Fruit fly (Drosophila melanogaster) whole organism, prepupa: ENCODE data around the gene CG2926.

ENCODE experiments used
- Blimp-1 ChIP-seq: fragments of 200-800 bp; sonication (Bioruptor generic); optimal IDR thresholded peaks from 3 replicates; lab custom pipeline; 2017; ENCODE audit warnings: missing biosample characterization, missing genetic modification characterization, mild to moderate bottlenecking, moderate library complexity, missing genetic modification reagents
- CG10669 ChIP-seq: fragments of 200-800 bp; sonication (Bioruptor generic); optimal IDR thresholded peaks from 3 replicates; lab custom pipeline; 2018; ENCODE audit warnings: missing biosample characterization, mild to moderate bottlenecking, missing genetic modification characterization, moderate library complexity
- CG11294 ChIP-seq: fragments of 200-800 bp; sonication (Bioruptor generic); IDR thresholded peaks from 2 replicates; pipeline ENCODE4 v1.3.6; 2022; ENCODE audit warnings: missing biosample characterization, missing genetic modification characterization
- CG11762 ChIP-seq: fragments of 200-800 bp; sonication (Bioruptor generic); optimal IDR thresholded peaks from 3 replicates; lab custom pipeline; 2016; ENCODE audit warnings: missing biosample characterization, missing genetic modification characterization; ENCODE audit not compliant: insufficient read depth
- CG11902 ChIP-seq: fragments of 200-800 bp; sonication (Bioruptor generic); optimal IDR thresholded peaks from 3 replicates; lab custom pipeline; 2016; ENCODE audit warnings: missing biosample characterization, missing genetic modification characterization
- CG15336 ChIP-seq: fragments of 200-800 bp; sonication (Bioruptor generic); IDR thresholded peaks from 2 replicates; pipeline ENCODE4 v1.3.6; 2022; ENCODE audit warnings: missing biosample characterization, missing genetic modification characterization
- CG1621 ChIP-seq: fragments of 200-800 bp; sonication (Bioruptor generic); optimal IDR thresholded peaks from 3 replicates; lab custom pipeline; 2018; ENCODE audit warnings: missing biosample characterization, mild to moderate bottlenecking, missing genetic modification characterization
- CG3032 ChIP-seq: fragments of 200-800 bp; optimal IDR thresholded peaks from 2 replicates; lab custom pipeline; 2019; ENCODE audit warnings: missing biosample characterization, mild to moderate bottlenecking, missing genetic modification characterization, moderate library complexity
- CG31627 ChIP-seq: fragments of 200-800 bp; sonication (Bioruptor generic); optimal IDR thresholded peaks from 3 replicates; lab custom pipeline; 2016; ENCODE audit warnings: missing biosample characterization, missing genetic modification characterization
- CG32006 ChIP-seq: fragments of 200-800 bp; sonication (Bioruptor generic); optimal IDR thresholded peaks from 3 replicates; lab custom pipeline; 2017; ENCODE audit warnings: missing biosample characterization, mild to moderate bottlenecking, missing genetic modification characterization
- CG34406 ChIP-seq: fragments of 200-800 bp; sonication (Bioruptor generic); optimal IDR thresholded peaks from 3 replicates; lab custom pipeline; 2016; ENCODE audit warnings: missing biosample characterization, missing genetic modification characterization
- CG3919 ChIP-seq: fragments of 200-800 bp; sonication (Bioruptor generic); optimal IDR thresholded peaks from 3 replicates; lab custom pipeline; 2016; ENCODE audit warnings: missing biosample characterization, missing genetic modification characterization
- CG4318 ChIP-seq: fragments of 200-800 bp; sonication (Bioruptor generic); optimal IDR thresholded peaks from 3 replicates; lab custom pipeline; 2017; ENCODE audit warnings: missing biosample characterization, mild to moderate bottlenecking, missing genetic modification characterization
- CG6276 ChIP-seq: fragments of 200-800 bp; sonication (Bioruptor generic); optimal IDR thresholded peaks from 2 replicates; lab custom pipeline; 2017; ENCODE audit warnings: missing biosample characterization, mild to moderate bottlenecking, missing genetic modification characterization
- CG6792 ChIP-seq: fragments of 200-800 bp; sonication (Bioruptor generic); optimal IDR thresholded peaks from 3 replicates; lab custom pipeline; 2016; ENCODE audit warnings: missing biosample characterization, missing genetic modification characterization
- CG6808 ChIP-seq: fragments of 200-800 bp; sonication (Bioruptor generic); optimal IDR thresholded peaks from 3 replicates; lab custom pipeline; 2017; ENCODE audit warnings: missing biosample characterization, missing genetic modification characterization, mild to moderate bottlenecking, moderate library complexity, missing genetic modification reagents
- CG8319 ChIP-seq: fragments of 200-800 bp; sonication (Bioruptor generic); optimal IDR thresholded peaks from 3 replicates; lab custom pipeline; 2016; ENCODE audit warnings: missing biosample characterization, missing genetic modification characterization
- CG8632 ChIP-seq: fragments of 200-800 bp; sonication (Bioruptor generic); optimal IDR thresholded peaks from 3 replicates; lab custom pipeline; 2016; ENCODE audit warnings: missing biosample characterization, missing genetic modification characterization
- CG9139 ChIP-seq: fragments of 200-800 bp; sonication (Bioruptor generic); optimal IDR thresholded peaks from 3 replicates; lab custom pipeline; 2017; ENCODE audit warnings: missing biosample characterization, mild to moderate bottlenecking, missing genetic modification characterization
- Eip78C ChIP-seq: fragments of 200-800 bp; sonication (Bioruptor generic); peaks from one replicate; lab custom pipeline; 2016; ENCODE audit warnings: missing biosample characterization, missing genetic modification characterization
- Eip93F ChIP-seq: fragments of 200-800 bp; sonication (Bioruptor generic); optimal IDR thresholded peaks from 2 replicates; lab custom pipeline; 2016; ENCODE audit warnings: missing biosample characterization, mild to moderate bottlenecking, missing genetic modification characterization
- Gug ChIP-seq: fragments of 200-800 bp; sonication (Bioruptor generic); IDR thresholded peaks from 2 replicates; pipeline ENCODE4 v1.3.6; 2022; ENCODE audit warnings: missing biosample characterization, missing genetic modification characterization
- Hr38 ChIP-seq: sonication (Bioruptor generic); optimal IDR thresholded peaks from 2 replicates; lab custom pipeline; 2016; ENCODE audit warnings: missing biosample characterization, missing genetic modification characterization
- Hr39 ChIP-seq: fragments of 200-800 bp; sonication (Bioruptor generic); optimal IDR thresholded peaks from 2 replicates; lab custom pipeline; 2016; ENCODE audit warnings: missing biosample characterization, missing genetic modification characterization
- Lpt ChIP-seq: fragments of 200-800 bp; sonication (Bioruptor generic); optimal IDR thresholded peaks from 3 replicates; lab custom pipeline; 2016; ENCODE audit warnings: missing biosample characterization, missing genetic modification characterization
- OdsH ChIP-seq: fragments of 200-800 bp; sonication (Bioruptor generic); optimal IDR thresholded peaks from 3 replicates; lab custom pipeline; 2016; ENCODE audit warnings: missing biosample characterization, missing genetic modification characterization
- Smox ChIP-seq: fragments of 200-800 bp; sonication (Bioruptor generic); optimal IDR thresholded peaks from 3 replicates; lab custom pipeline; 2016; ENCODE audit warnings: missing biosample characterization, missing genetic modification characterization
- Sox14 ChIP-seq: fragments of 200-800 bp; sonication (Bioruptor generic); optimal IDR thresholded peaks from 3 replicates; lab custom pipeline; 2016; ENCODE audit warnings: missing biosample characterization, missing genetic modification characterization
- Sox15 ChIP-seq: fragments of 200-800 bp; sonication (Bioruptor generic); optimal IDR thresholded peaks from 3 replicates; lab custom pipeline; 2016; ENCODE audit warnings: missing biosample characterization, missing genetic modification characterization
- acj6 ChIP-seq: fragments of 200-800 bp; sonication (Bioruptor generic); optimal IDR thresholded peaks from 3 replicates; lab custom pipeline; 2016; ENCODE audit warnings: missing biosample characterization, missing genetic modification characterization
- cyc ChIP-seq: fragments of 200-800 bp; sonication (Bioruptor generic); optimal IDR thresholded peaks from 3 replicates; lab custom pipeline; 2016; ENCODE audit warnings: missing biosample characterization, missing genetic modification characterization
- dsx ChIP-seq: fragments of 200-800 bp; optimal IDR thresholded peaks from 3 replicates; lab custom pipeline; 2019; ENCODE audit warnings: missing biosample characterization, mild to moderate bottlenecking, missing genetic modification characterization, moderate library complexity; ENCODE audit not compliant: poor library complexity, severe bottlenecking
- eg ChIP-seq: fragments of 200-800 bp; sonication (Bioruptor generic); IDR thresholded peaks from 3 replicates; pipeline ENCODE4 v1.3.6; 2022; ENCODE audit warnings: missing biosample characterization, missing genetic modification characterization
- esn ChIP-seq: fragments of 200-800 bp; sonication (Bioruptor generic); optimal IDR thresholded peaks from 2 replicates; lab custom pipeline; 2016; ENCODE audit warnings: missing biosample characterization, mild to moderate bottlenecking, missing genetic modification characterization, moderate library complexity
- fd59A ChIP-seq: fragments of 200-800 bp; sonication (Bioruptor generic); optimal IDR thresholded peaks from 2 replicates; lab custom pipeline; 2017; ENCODE audit warnings: missing biosample characterization, mild to moderate bottlenecking, missing genetic modification characterization, missing genetic modification reagents
- fd85E ChIP-seq: fragments of 200-800 bp; sonication (Bioruptor generic); optimal IDR thresholded peaks from 3 replicates; lab custom pipeline; 2016; ENCODE audit warnings: missing biosample characterization, missing genetic modification characterization
- fkh ChIP-seq: fragments of 200-800 bp; sonication (Bioruptor generic); optimal IDR thresholded peaks from 3 replicates; lab custom pipeline; 2017; ENCODE audit warnings: missing biosample characterization, mild to moderate bottlenecking, missing genetic modification characterization, moderate library complexity
- lz ChIP-seq: fragments of 200-800 bp; sonication (Bioruptor generic); optimal IDR thresholded peaks from 3 replicates; lab custom pipeline; 2016; ENCODE audit warnings: missing biosample characterization, missing genetic modification characterization
- pdm3 ChIP-seq: fragments of 200-800 bp; sonication (Bioruptor generic); optimal IDR thresholded peaks from 3 replicates; lab custom pipeline; 2016; ENCODE audit warnings: missing biosample characterization, missing genetic modification characterization
- salr ChIP-seq, 2 experiments: fragments of 200-800 bp; sonication (Bioruptor generic); optimal IDR thresholded peaks; 3 replicates each; lab custom pipeline; 2016 to 2018; ENCODE audit warnings: missing biosample characterization in 2 of 2, missing genetic modification characterization in 2 of 2, mild to moderate bottlenecking in 1 of 2
- spab ChIP-seq: fragments of 200-800 bp; sonication (Bioruptor generic); optimal IDR thresholded peaks from 2 replicates; lab custom pipeline; 2017; ENCODE audit warnings: missing biosample characterization, mild to moderate bottlenecking, missing genetic modification characterization, missing genetic modification reagents
- ss ChIP-seq, 2 experiments: fragments of 200-800 bp; sonication (Bioruptor generic); optimal IDR thresholded peaks; 2 replicates in 1 of 2; 3 replicates in 1 of 2; lab custom pipeline; 2017 to 2018; ENCODE audit warnings: mild to moderate bottlenecking in 2 of 2, missing biosample characterization in 2 of 2, missing genetic modification characterization in 2 of 2, moderate library complexity in 1 of 2
- svp ChIP-seq: fragments of 200-800 bp; sonication (Bioruptor generic); peaks from one replicate; lab custom pipeline; 2016; ENCODE audit warnings: missing biosample characterization, missing genetic modification characterization
- vri ChIP-seq: fragments of 200-800 bp; sonication (Bioruptor generic); optimal IDR thresholded peaks from 3 replicates; lab custom pipeline; 2016; ENCODE audit warnings: missing biosample characterization, mild to moderate bottlenecking, missing genetic modification characterization

CG2926 gene

DNA sequence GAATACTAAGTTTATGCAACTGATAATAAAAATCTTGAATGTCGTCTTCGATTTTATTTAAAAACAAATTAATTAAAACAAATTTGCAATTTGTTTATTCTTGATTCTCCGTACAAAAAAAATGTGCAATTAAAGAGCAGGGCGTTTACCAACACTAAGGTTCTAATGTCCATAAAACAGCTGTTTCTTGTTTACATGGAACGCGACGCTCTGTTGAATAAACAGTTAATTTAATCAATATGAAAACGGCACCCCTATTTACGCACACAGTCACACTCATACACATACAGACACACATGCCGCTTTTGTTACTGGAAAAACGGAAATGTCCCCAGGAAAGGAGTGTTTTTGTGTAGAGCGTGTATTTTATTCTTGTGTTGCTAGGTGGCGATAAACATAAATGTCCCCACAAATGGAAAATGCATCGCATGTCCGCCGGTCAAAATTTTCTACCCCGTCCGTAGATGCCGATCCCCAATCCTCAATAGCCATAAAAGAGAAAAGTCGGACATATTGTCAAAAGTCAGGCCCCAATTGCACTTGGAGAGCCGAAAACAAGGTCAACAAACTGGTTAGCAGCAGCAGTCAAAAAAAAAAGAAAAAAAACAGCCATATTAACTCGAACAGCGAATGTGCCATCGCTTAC, 34.9 kb upstream of the CG2926 start (continued):
- TF ChIP-seq vri (peak; percentile 67), acj6 (GFP tag; lab: Kevin White, UChicago) (no peak), CG11902 (GFP tag; lab: Kevin White, UChicago) (no peak), CG10669 (GFP tag; lab: Kevin White, UChicago) (peak; percentile 29), CG1621 (tag; lab: Kevin White, UChicago) (peak; percentile 31), CG31627 (GFP tag; lab: Kevin White, UChicago) (no peak), CG3919 (no peak), Gug (GFP tag; lab: Robert Waterston, UW) (no peak), CG9139 (GFP tag; lab: Kevin White, UChicago) (no peak), fd59A (GFP tag; lab: Kevin White, UChicago) (peak; percentile 8), CG34406 (GFP tag; lab: Kevin White, UChicago) (no peak), pdm3 (GFP tag; lab: Kevin White, UChicago) (peak; percentile 18), Sox15 (GFP tag; lab: Kevin White, UChicago) (no peak), CG6808 (GFP tag; lab: Kevin White, UChicago) (peak; percentile 21)
- TF ChIP-seq, all 60 proteins: peak for 20

DNA sequence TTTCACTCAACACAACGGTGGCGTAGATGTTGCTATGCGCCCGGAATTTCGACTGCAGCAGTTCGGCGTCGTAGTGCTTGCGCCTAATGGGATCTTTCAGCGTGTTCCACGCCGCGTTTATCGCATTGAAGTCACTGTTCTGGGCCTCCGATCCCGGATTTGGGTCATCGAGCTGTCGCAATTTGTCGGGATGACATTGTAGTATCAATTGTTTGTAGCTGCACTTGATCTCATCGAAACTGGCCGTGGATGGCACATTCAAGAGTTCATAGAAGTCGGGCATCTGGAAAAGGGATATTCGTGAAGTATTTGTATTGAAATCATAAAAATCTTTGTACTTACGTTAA, 34.2 kb upstream of the CG2926 start:
- peak; percentile 18 for TF ChIP-seq Eip78C (GFP tag; lab: Kevin White, UChicago)
- no peak for TF ChIP-seq fd59A (GFP tag; lab: Kevin White, UChicago)
- TF ChIP-seq svp: peak; percentile 91

DNA sequence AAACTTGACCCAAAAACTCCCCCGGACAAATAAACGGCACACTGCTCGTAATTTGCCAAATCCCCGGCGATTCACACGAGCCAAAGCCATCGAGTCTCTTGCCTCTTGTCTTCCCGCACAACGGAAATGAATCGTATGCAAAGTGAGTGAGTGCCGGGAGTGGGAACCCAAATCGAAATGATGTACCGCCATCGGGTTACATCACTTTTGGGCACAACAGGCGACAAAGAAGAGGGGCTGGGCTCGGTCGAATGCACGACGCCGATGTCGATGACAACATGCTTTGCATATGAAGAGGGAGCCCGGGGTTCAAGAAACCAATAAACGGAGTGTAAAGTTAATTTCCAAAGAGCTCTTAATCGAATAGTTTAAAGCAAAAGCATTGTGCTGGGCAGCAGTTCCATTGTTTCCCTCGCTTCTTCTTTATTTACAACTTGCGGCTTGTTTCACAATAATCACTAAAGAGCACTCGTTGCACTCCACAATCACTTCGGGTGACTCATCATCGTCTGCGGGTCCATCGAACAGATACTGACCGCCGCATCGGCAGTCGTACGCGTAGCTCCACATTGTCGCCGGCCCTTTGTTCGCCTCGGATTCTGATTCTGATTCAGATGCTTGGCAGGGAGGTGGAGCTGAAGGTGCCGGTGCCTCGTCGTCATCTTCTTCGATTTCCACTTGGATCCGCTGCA, 33.7 kb upstream of the CG2926 start:
- TF ChIP-seq CG15336 (GFP tag; lab: Robert Waterston, UW) (peak; percentile 26; the same call in 1 of the 2 replicates), CG6792 (GFP tag; lab: Kevin White, UChicago) (no peak), spab (GFP tag; lab: Kevin White, UChicago) (peak; percentile 55), CG3032 (tag; lab: Kevin White, UChicago) (no peak), Hr39 (GFP tag; lab: Kevin White, UChicago) (no peak), CG32006 (GFP tag; lab: Kevin White, UChicago) (no peak), vri (peak; percentile 72), eg (GFP tag; lab: Robert Waterston, UW) (no peak), CG10669 (GFP tag; lab: Kevin White, UChicago) (peak; percentile 25), salr (GFP tag; optimal IDR thresholded peaks at IDR 0.05; lab: Kevin White, UChicago) (no peak), Eip78C (GFP tag; lab: Kevin White, UChicago) (peak; percentile 70), CG11762 (no peak), CG11902 (GFP tag; lab: Kevin White, UChicago) (no peak), Hr38 (no peak), Lpt (GFP tag; lab: Kevin White, UChicago) (no peak), acj6 (GFP tag; lab: Kevin White, UChicago) (no peak), CG4318 (no peak), CG31627 (GFP tag; lab: Kevin White, UChicago) (no peak), CG8632 (GFP tag; lab: Kevin White, UChicago) (no peak), CG11294 (no peak), Eip93F (no peak), OdsH (GFP tag; lab: Kevin White, UChicago) (no peak), Smox (GFP tag; lab: Kevin White, UChicago) (no peak), CG8319 (GFP tag; lab: Kevin White, UChicago) (no peak), Sox14 (GFP tag; lab: Kevin White, UChicago) (peak; percentile 85), lz (GFP tag; lab: Kevin White, UChicago) (no peak), cyc (GFP tag; lab: Kevin White, UChicago) (no peak), fd59A (GFP tag; lab: Kevin White, UChicago) (no peak), fd85E (GFP tag; lab: Kevin White, UChicago) (no peak), CG6276 (peak; percentile 67), CG6808 (GFP tag; lab: Kevin White, UChicago) (peak; percentile 65), fkh (GFP tag; lab: Kevin White, UChicago) (no peak), ss (GFP tag; optimal IDR thresholded peaks at IDR 0.05; lab: Kevin White, UChicago) (peak; percentile 85 to 86), CG1621 (tag; lab: Kevin White, UChicago) (peak; percentile 62), dsx (GFP tag; lab: Kevin White, UChicago) (peak; percentile 70), Blimp-1 (GFP tag; lab: Kevin White, UChicago) (no peak), svp (no peak), esn (GFP tag; lab: Kevin White, UChicago) (no peak)
